Worm (Caenorhabditis elegans) whole organism, L2 larva: ENCODE measurements around the gene pinn-4.

Experiments used
- F13H6.1 ChIP-seq: sonication (generic microtip); optimal IDR thresholded peaks from 2 replicates; lab custom pipeline; 2016; ENCODE audit warnings: missing genetic modification characterization, missing compliant biosample characterization
- ZK546.5 ChIP-seq: sonication (generic microtip); optimal IDR thresholded peaks from 2 replicates; lab custom pipeline; 2017; ENCODE audit warnings: missing biosample characterization, missing genetic modification characterization
- alr-1 ChIP-seq: fragments of 150-350 bp; optimal IDR thresholded peaks from 2 replicates; lab custom pipeline; 2014; ENCODE audit warnings: missing biosample characterization, missing genetic modification characterization
- blmp-1 ChIP-seq: sonication (generic microtip); optimal IDR thresholded peaks from 2 replicates; lab custom pipeline; 2017; ENCODE audit warnings: missing genetic modification characterization, mild to moderate bottlenecking, missing compliant biosample characterization, antibody characterized with exemption, moderate library complexity; ENCODE audit not compliant: insufficient read depth
- ceh-82 ChIP-seq: fragments of 150-350 bp; optimal IDR thresholded peaks from 2 replicates; lab custom pipeline; 2014; ENCODE audit warnings: missing biosample characterization, missing genetic modification characterization
- egl-27 ChIP-seq: sonication (generic microtip); optimal IDR thresholded peaks from 3 replicates; lab custom pipeline; 2017; ENCODE audit warnings: missing biosample characterization, missing genetic modification reagents, missing genetic modification characterization
- elt-3 ChIP-seq: sonication (generic microtip); optimal IDR thresholded peaks from 2 replicates; lab custom pipeline; 2017; ENCODE audit warnings: missing biosample characterization, missing genetic modification characterization
- lin-11 ChIP-seq: fragments of 150-350 bp; sonication (generic microtip); optimal IDR thresholded peaks from 2 replicates; lab custom pipeline; 2014; ENCODE audit warnings: missing biosample characterization, missing genetic modification characterization, inconsistent platforms, mixed read lengths
- lin-13 ChIP-seq: fragments of 150-350 bp; optimal IDR thresholded peaks from 2 replicates; lab custom pipeline; 2014; ENCODE audit warnings: missing biosample characterization, missing genetic modification reagents, missing genetic modification characterization
- lin-39 ChIP-seq: fragments of 150-350 bp; optimal IDR thresholded peaks from 2 replicates; lab custom pipeline; 2014; ENCODE audit warnings: missing biosample characterization, missing genetic modification reagents, missing genetic modification characterization
- nhr-10 ChIP-seq: sonication (generic microtip); optimal IDR thresholded peaks from 2 replicates; lab custom pipeline; 2017; ENCODE audit warnings: missing biosample characterization, missing genetic modification characterization
- nhr-129 ChIP-seq: fragments of 150-350 bp; optimal IDR thresholded peaks from 2 replicates; lab custom pipeline; 2014; ENCODE audit warnings: missing biosample characterization, missing genetic modification characterization
- sem-4 ChIP-seq: fragments of 150-350 bp; optimal IDR thresholded peaks from 2 replicates; lab custom pipeline; 2014; ENCODE audit warnings: missing biosample characterization, missing genetic modification reagents, missing genetic modification characterization
- skn-1 ChIP-seq: sonication (generic microtip); optimal IDR thresholded peaks from 2 replicates; lab custom pipeline; 2017; ENCODE audit warnings: missing biosample characterization, missing genetic modification characterization
- unc-55 ChIP-seq: fragments of 150-350 bp; sonication (generic microtip); optimal IDR thresholded peaks from 3 replicates; lab custom pipeline; 2014; ENCODE audit warnings: missing biosample characterization, missing genetic modification reagents, missing genetic modification characterization
- unc-62 ChIP-seq: fragments of 150-350 bp; optimal IDR thresholded peaks from 2 replicates; lab custom pipeline; 2014; ENCODE audit warnings: missing biosample characterization, missing genetic modification reagents, missing genetic modification characterization
- zag-1 ChIP-seq: fragments of 150-350 bp; optimal IDR thresholded peaks from 2 replicates; lab custom pipeline; 2014; ENCODE audit warnings: missing biosample characterization, missing genetic modification characterization
- ztf-4 ChIP-seq: fragments of 150-350 bp; optimal IDR thresholded peaks from 2 replicates; lab custom pipeline; 2014; ENCODE audit warnings: missing biosample characterization, missing genetic modification characterization

pinn-4 gene

ce11 chrII:13451321-13451720, 48.5 kb downstream of the pinn-4 start:
- TF ChIP-seq alr-1 (tag; lab: Kevin White, UChicago): no peak
- no peak for TF ChIP-seq nhr-129 (tag; lab: Kevin White, UChicago)
- TF ChIP-seq blmp-1 (tag; lab: Kevin White, UChicago): no peak
- TF ChIP-seq lin-39: no peak
- TF ChIP-seq unc-62 (GFP tag; lab: Kevin White, UChicago): no peak
- TF ChIP-seq elt-3: no peak
- TF ChIP-seq egl-27 (tag; lab: Kevin White, UChicago): no peak
- no peak for TF ChIP-seq skn-1 (tag; lab: Kevin White, UChicago)
- TF ChIP-seq zag-1 (tag; lab: Kevin White, UChicago): no peak
- no peak for TF ChIP-seq lin-11 (tag; lab: Kevin White, UChicago)
- no peak for TF ChIP-seq ceh-82
- no peak for TF ChIP-seq ztf-4 (tag; lab: Kevin White, UChicago)
- no peak for TF ChIP-seq unc-55
- TF ChIP-seq nhr-10: no peak
- no peak for TF ChIP-seq lin-13 (GFP tag; lab: Kevin White, UChicago)
- no peak for TF ChIP-seq ZK546.5 (tag; lab: Kevin White, UChicago)
- no peak for TF ChIP-seq F13H6.1
- TF ChIP-seq sem-4 (tag; lab: Kevin White, UChicago): no peak
